Worm (Caenorhabditis elegans): ENCODE data around the gene lido-16.
A peak's percentile ranks its signal among the peaks of the same experiment; 100 is the strongest.

Gene lido-16

ce11 chrII:6484876-6485526, at the start of gene lido-16, which contains the start of gene plpp-1.2:
lido-16 (minus strand) TSS chrII:6484976.
plpp-1.2 (plus strand) TSS chrII:6485476.
- TF ChIP-seq zag-1 (tag; optimal IDR thresholded peaks at IDR 0.05) (no peak), snpc-4 (tag; optimal IDR thresholded peaks at IDR 0.05) (no peak), irx-1 (tag; optimal IDR thresholded peaks at IDR 0.05) (no peak), ceh-63 (GFP tag; optimal IDR thresholded peaks at IDR 0.05) (no peak), ztf-11 (tag; optimal IDR thresholded peaks at IDR 0.05) (no peak), mep-1 (tag; optimal IDR thresholded peaks at IDR 0.05) (no peak), tlp-1 (tag; optimal IDR thresholded peaks at IDR 0.05) (no peak), F16B12.6 (tag; optimal IDR thresholded peaks at IDR 0.05) (no peak), ets-5 (GFP tag; IDR thresholded peaks at IDR 0.05) (no peak), elt-2 (tag; optimal IDR thresholded peaks at IDR 0.05) (no peak), lir-3 (tag; optimal IDR thresholded peaks at IDR 0.05; ENCODE audit: poor library complexity) (no peak), nhr-77 (tag; optimal IDR thresholded peaks at IDR 0.05) (no peak)

- TF ChIP-seq tbx-2 (tag; optimal IDR thresholded peaks at IDR 0.05) (no peak), nhr-84 (tag; optimal IDR thresholded peaks at IDR 0.05) (no peak), nhr-85 (tag) (peak; percentile 79), lin-14 (GFP tag; optimal IDR thresholded peaks at IDR 0.05) (peak; percentile 45), grh-1 (GFP tag; IDR thresholded peaks at IDR 0.05) (no peak), sup-37 (GFP tag; optimal IDR thresholded peaks at IDR 0.05) (no peak), mdl-1 (tag; optimal IDR thresholded peaks at IDR 0.05) (no peak), ceh-90 (tag; optimal IDR thresholded peaks at IDR 0.05) (no peak), C04F5.9 (tag; optimal IDR thresholded peaks at IDR 0.05) (no peak), C34B4.2 (tag; optimal IDR thresholded peaks at IDR 0.05) (no peak), dpl-1 (GFP tag; optimal IDR thresholded peaks at IDR 0.05) (no peak)
Measured at ce11 chrII:6531940-6532339, 47.2 kb upstream of the lido-16 start, which contains the start of gene abcx-1. abcx-1 (plus strand) TSS chrII:6532163.

- TF ChIP-seq tbx-2 (tag; optimal IDR thresholded peaks at IDR 0.05) (no peak), nhr-20 (tag; optimal IDR thresholded peaks at IDR 0.05) (no peak), fos-1 (tag; optimal IDR thresholded peaks at IDR 0.05) (no peak), ceh-8 (GFP tag; optimal IDR thresholded peaks at IDR 0.05) (no peak), lin-13 (GFP tag; optimal IDR thresholded peaks at IDR 0.05) (no peak), mab-9 (GFP tag; IDR thresholded peaks at IDR 0.05) (no peak), nhr-12 (tag; optimal IDR thresholded peaks at IDR 0.05) (no peak), blmp-1 (tag; optimal IDR thresholded peaks at IDR 0.05) (no peak), snu-23 (GFP tag; optimal IDR thresholded peaks at IDR 0.05) (no peak), vab-15 (tag; optimal IDR thresholded peaks at IDR 0.05) (no peak)
Measured at ce11 chrII:6531527-6531926, 46.8 kb upstream of the lido-16 start, which contains the start of gene abch-1. abch-1 (minus strand) TSS chrII:6531627.

ce11 chrII:6528629-6529028, 43.9 kb upstream of the lido-16 start, which contains the start of gene C56E6.4:
C56E6.4 (minus strand) TSS chrII:6528729.
- no peak for TF ChIP-seq skn-1 (tag; optimal IDR thresholded peaks at IDR 0.05)
- TF ChIP-seq aha-1 (tag; optimal IDR thresholded peaks at IDR 0.05): no peak
- TF ChIP-seq egl-13 (tag; optimal IDR thresholded peaks at IDR 0.05): no peak
- TF ChIP-seq sptf-1 (tag; optimal IDR thresholded peaks at IDR 0.05): no peak
- no peak for TF ChIP-seq C04F5.9 (tag; optimal IDR thresholded peaks at IDR 0.05)
- no peak for TF ChIP-seq nhr-11 (tag; optimal IDR thresholded peaks at IDR 0.05)
- no peak for TF ChIP-seq nhr-12 (tag; optimal IDR thresholded peaks at IDR 0.05)
- no peak for TF ChIP-seq tlp-1 (tag; optimal IDR thresholded peaks at IDR 0.05)
- no peak for TF ChIP-seq rnt-1 (tag; optimal IDR thresholded peaks at IDR 0.05)
- TF ChIP-seq elt-3 (tag; optimal IDR thresholded peaks at IDR 0.05): no peak
- no peak for TF ChIP-seq zag-1 (tag; optimal IDR thresholded peaks at IDR 0.05)
